Fruit fly (Drosophila melanogaster) whole organism, embryonic: ENCODE measurements around the gene CG15155.

ENCODE experiments used
- C15 ChIP-seq: fragments of 200-800 bp; sonication (Bioruptor generic); IDR thresholded peaks from 3 replicates; pipeline ENCODE4 v1.3.6; 2022; ENCODE audit warnings: missing biosample characterization, missing genetic modification characterization
- CG11560 ChIP-seq: fragments of 200-800 bp; sonication (Bioruptor generic); IDR thresholded peaks from 3 replicates; pipeline ENCODE4 v1.3.6; 2022; ENCODE audit warnings: missing biosample characterization, missing genetic modification characterization
- CG12071 ChIP-seq: fragments of 200-800 bp; sonication (Bioruptor generic); optimal IDR thresholded peaks from 3 replicates; lab custom pipeline; 2018; ENCODE audit warnings: missing biosample characterization, mild to moderate bottlenecking, missing genetic modification characterization
- CG12659 ChIP-seq: fragments of 200-800 bp; sonication (Bioruptor generic); optimal IDR thresholded peaks from 3 replicates; lab custom pipeline; 2017; ENCODE audit warnings: mild to moderate bottlenecking, missing biosample characterization, missing genetic modification reagents, missing genetic modification characterization
- CG12744 ChIP-seq: fragments of 200-800 bp; sonication (Bioruptor generic); optimal IDR thresholded peaks from 2 replicates; lab custom pipeline; 2016; ENCODE audit warnings: missing biosample characterization, missing genetic modification characterization
- CG14965 ChIP-seq: fragments of 200-800 bp; sonication (Bioruptor generic); optimal IDR thresholded peaks from 2 replicates; lab custom pipeline; 2016; ENCODE audit warnings: missing biosample characterization, missing genetic modification characterization, borderline replicate concordance
- CG15011 ChIP-seq: fragments of 200-800 bp; sonication (Bioruptor generic); optimal IDR thresholded peaks from 3 replicates; lab custom pipeline; 2018; ENCODE audit warnings: missing biosample characterization, mild to moderate bottlenecking, missing genetic modification characterization
- CG15269 ChIP-seq: fragments of 200-800 bp; sonication (Bioruptor generic); optimal IDR thresholded peaks from 2 replicates; lab custom pipeline; 2018; ENCODE audit warnings: missing biosample characterization, mild to moderate bottlenecking, missing genetic modification characterization, moderate library complexity
- CG15479 ChIP-seq: fragments of 200-800 bp; sonication (Bioruptor generic); optimal IDR thresholded peaks from 3 replicates; lab custom pipeline; 2019; ENCODE audit warnings: missing biosample characterization, mild to moderate bottlenecking, missing genetic modification characterization, moderate library complexity
- CG15601 ChIP-seq: fragments of 200-800 bp; sonication (Bioruptor generic); optimal IDR thresholded peaks from 3 replicates; lab custom pipeline; 2019; ENCODE audit warnings: missing biosample characterization, mild to moderate bottlenecking, missing genetic modification characterization, moderate library complexity
- CG16863 ChIP-seq: fragments of 200-800 bp; sonication (Bioruptor generic); optimal IDR thresholded peaks from 3 replicates; lab custom pipeline; 2016; ENCODE audit warnings: missing biosample characterization, missing genetic modification characterization
- CG17802 ChIP-seq: fragments of 200-800 bp; sonication (Bioruptor generic); optimal IDR thresholded peaks from 2 replicates; lab custom pipeline; 2018; ENCODE audit warnings: missing biosample characterization, mild to moderate bottlenecking, missing genetic modification characterization, moderate library complexity
- CG17829 ChIP-seq: fragments of 200-800 bp; optimal IDR thresholded peaks from 2 replicates; lab custom pipeline; 2019; ENCODE audit warnings: missing biosample characterization, mild to moderate bottlenecking, missing genetic modification characterization, moderate library complexity
- CG2199 ChIP-seq: fragments of 200-800 bp; sonication (Bioruptor generic); IDR thresholded peaks from 3 replicates; pipeline ENCODE4 v1.3.6; 2022; ENCODE audit warnings: missing biosample characterization, missing genetic modification characterization
- CG2678 ChIP-seq: fragments of 200-800 bp; sonication (Bioruptor generic); optimal IDR thresholded peaks from 3 replicates; lab custom pipeline; 2019; ENCODE audit warnings: missing biosample characterization, mild to moderate bottlenecking, missing genetic modification characterization, moderate library complexity
- CG3281 ChIP-seq: fragments of 200-800 bp; sonication (Bioruptor generic); optimal IDR thresholded peaks from 3 replicates; lab custom pipeline; 2017; ENCODE audit warnings: missing biosample characterization, mild to moderate bottlenecking, missing genetic modification characterization
- CG3838 ChIP-seq: fragments of 200-800 bp; sonication (Bioruptor generic); optimal IDR thresholded peaks from 3 replicates; lab custom pipeline; 2016; ENCODE audit warnings: missing biosample characterization, missing genetic modification characterization
- CG4424 ChIP-seq: fragments of 200-800 bp; sonication (Bioruptor generic); optimal IDR thresholded peaks from 3 replicates; lab custom pipeline; 2016; ENCODE audit warnings: missing biosample characterization, missing genetic modification characterization
- CG4617 ChIP-seq: fragments of 200-800 bp; sonication (Bioruptor generic); optimal IDR thresholded peaks from 3 replicates; lab custom pipeline; 2016; ENCODE audit warnings: missing biosample characterization, missing genetic modification characterization, borderline replicate concordance
- CG6689 ChIP-seq: fragments of 200-800 bp; sonication (Bioruptor generic); IDR thresholded peaks from 2 replicates; pipeline ENCODE4 v1.3.6; 2022; ENCODE audit warnings: missing biosample characterization, missing genetic modification characterization
- CG7963 ChIP-seq: fragments of 200-800 bp; sonication (Bioruptor generic); IDR thresholded peaks from 3 replicates; pipeline ENCODE4 v1.3.6; 2022; ENCODE audit warnings: missing biosample characterization, missing genetic modification characterization; ENCODE audit not compliant: partially characterized antibody
- CG8290 ChIP-seq, 3 experiments: fragments of 200-800 bp; sonication (Bioruptor generic); optimal IDR thresholded peaks; 2 replicates each; lab custom pipeline; 2016 to 2019; ENCODE audit warnings: missing biosample characterization in 3 of 3, missing genetic modification characterization in 3 of 3, mild to moderate bottlenecking in 2 of 3, moderate library complexity in 1 of 3
- CG8924 ChIP-seq: fragments of 200-800 bp; optimal IDR thresholded peaks from 3 replicates; lab custom pipeline; 2019; ENCODE audit warnings: missing biosample characterization, mild to moderate bottlenecking, missing genetic modification characterization, moderate library complexity
- CG9797 ChIP-seq: fragments of 200-800 bp; sonication (Bioruptor generic); optimal IDR thresholded peaks from 3 replicates; lab custom pipeline; 2018; ENCODE audit warnings: missing biosample characterization, mild to moderate bottlenecking, missing genetic modification characterization
- D19A ChIP-seq: fragments of 200-800 bp; optimal IDR thresholded peaks from 3 replicates; lab custom pipeline; 2019; ENCODE audit warnings: missing biosample characterization, mild to moderate bottlenecking, missing genetic modification characterization, moderate library complexity
- Dip3 ChIP-seq: fragments of 200-800 bp; sonication (Bioruptor generic); optimal IDR thresholded peaks from 3 replicates; lab custom pipeline; 2016; ENCODE audit warnings: missing biosample characterization, missing genetic modification characterization
- Eip74EF ChIP-seq, 2 experiments: fragments of 200-800 bp in 1 of 2; fragments of >200 bp in 1 of 2; sonication (Bioruptor generic) in 1 of 2; optimal IDR thresholded peaks; 2 replicates each; lab custom pipeline; 2017 to 2019; ENCODE audit warnings: missing biosample characterization in 2 of 2, missing genetic modification characterization in 2 of 2, mild to moderate bottlenecking in 1 of 2, moderate library complexity in 1 of 2
- Ets97D ChIP-seq: fragments of 200-800 bp; sonication (Bioruptor generic); optimal IDR thresholded peaks from 3 replicates; lab custom pipeline; 2016; ENCODE audit warnings: missing biosample characterization, missing genetic modification characterization
- HHEX ChIP-seq: fragments of 200-800 bp; sonication (Bioruptor generic); optimal IDR thresholded peaks from 3 replicates; lab custom pipeline; 2017; ENCODE audit warnings: missing biosample characterization, mild to moderate bottlenecking, missing genetic modification characterization, missing genetic modification reagents
- Hsf ChIP-seq: fragments of 200-800 bp; sonication (Bioruptor generic); optimal IDR thresholded peaks from 3 replicates; lab custom pipeline; 2016; ENCODE audit warnings: missing biosample characterization, missing genetic modification characterization
- Kr ChIP-seq: fragments of 200-800 bp; sonication (Bioruptor generic); optimal IDR thresholded peaks from 2 replicates; lab custom pipeline; 2017; ENCODE audit warnings: missing biosample characterization, mild to moderate bottlenecking, missing genetic modification characterization
- ash1 ChIP-seq: fragments of 200-800 bp; sonication (Bioruptor generic); optimal IDR thresholded peaks from 2 replicates; lab custom pipeline; 2018; ENCODE audit warnings: missing biosample characterization, mild to moderate bottlenecking, missing genetic modification characterization
- cad ChIP-seq: fragments of >200 bp; optimal IDR thresholded peaks from 2 replicates; lab custom pipeline; 2017; ENCODE audit warnings: missing biosample characterization, missing genetic modification characterization
- crol ChIP-seq: fragments of 200-800 bp; sonication (Bioruptor generic); IDR thresholded peaks from 2 replicates; pipeline ENCODE4 v1.3.6; 2022; ENCODE audit warnings: missing biosample characterization, missing genetic modification characterization
- en ChIP-seq: fragments of 200-800 bp; sonication (Bioruptor generic); optimal IDR thresholded peaks from 2 replicates; lab custom pipeline; 2016; ENCODE audit warnings: missing biosample characterization, missing genetic modification characterization
- fd96Cb ChIP-seq: fragments of 200-800 bp; sonication (Bioruptor generic); optimal IDR thresholded peaks from 2 replicates; lab custom pipeline; 2018; ENCODE audit warnings: missing biosample characterization, mild to moderate bottlenecking, missing genetic modification characterization, moderate library complexity
- gem ChIP-seq: fragments of 200-800 bp; sonication (Bioruptor generic); optimal IDR thresholded peaks from 2 replicates; lab custom pipeline; 2019; ENCODE audit warnings: missing biosample characterization, mild to moderate bottlenecking, missing genetic modification characterization, moderate library complexity
- grn ChIP-seq: fragments of 200-800 bp; sonication (Bioruptor generic); optimal IDR thresholded peaks from 3 replicates; lab custom pipeline; 2017; ENCODE audit warnings: missing biosample characterization, missing genetic modification characterization
- klu ChIP-seq: fragments of 200-800 bp; sonication (Bioruptor generic); IDR thresholded peaks from 2 replicates; pipeline ENCODE4 v1.3.6; 2022; ENCODE audit warnings: missing biosample characterization, missing genetic modification characterization
- lbe ChIP-seq: fragments of 200-800 bp; sonication (Bioruptor generic); optimal IDR thresholded peaks from 2 replicates; lab custom pipeline; 2016; ENCODE audit warnings: missing biosample characterization, mild to moderate bottlenecking, missing genetic modification characterization
- maf-S ChIP-seq: fragments of 200-800 bp; sonication (Bioruptor generic); optimal IDR thresholded peaks from 2 replicates; lab custom pipeline; 2016; ENCODE audit warnings: missing biosample characterization, missing genetic modification characterization
- pzg ChIP-seq: fragments of 200-800 bp; sonication (Bioruptor generic); optimal IDR thresholded peaks from 3 replicates; lab custom pipeline; 2018; ENCODE audit warnings: missing biosample characterization, mild to moderate bottlenecking, missing genetic modification characterization, moderate library complexity
- scrt ChIP-seq: fragments of 200-800 bp; sonication (Bioruptor generic); optimal IDR thresholded peaks from 2 replicates; lab custom pipeline; 2018; ENCODE audit warnings: missing biosample characterization, mild to moderate bottlenecking, missing genetic modification characterization, moderate library complexity
- tap ChIP-seq: fragments of 200-800 bp; optimal IDR thresholded peaks from 3 replicates; lab custom pipeline; 2019; ENCODE audit warnings: missing biosample characterization, mild to moderate bottlenecking, missing genetic modification characterization, moderate library complexity
- tin ChIP-seq: fragments of 200-800 bp; sonication (Bioruptor generic); optimal IDR thresholded peaks from 3 replicates; lab custom pipeline; 2016; ENCODE audit warnings: missing biosample characterization, missing genetic modification characterization
- tio ChIP-seq: fragments of 200-800 bp; sonication (Bioruptor generic); optimal IDR thresholded peaks from 2 replicates; lab custom pipeline; 2017; ENCODE audit warnings: missing biosample characterization, missing genetic modification characterization, inconsistent platforms
- tll ChIP-seq, 2 experiments: fragments of 200-800 bp in 1 of 2; fragments of >200 bp in 1 of 2; sonication (Bioruptor generic) in 1 of 2; optimal IDR thresholded peaks; 2 replicates each; lab custom pipeline; 2017 to 2019; ENCODE audit warnings: missing biosample characterization in 2 of 2, missing genetic modification characterization in 2 of 2, mild to moderate bottlenecking in 1 of 2, moderate library complexity in 1 of 2
- trh ChIP-seq: fragments of 200-800 bp; sonication (Bioruptor generic); optimal IDR thresholded peaks from 2 replicates; lab custom pipeline; 2016; ENCODE audit warnings: missing biosample characterization, missing genetic modification characterization
- vfl ChIP-seq: fragments of 200-800 bp; sonication (Bioruptor generic); optimal IDR thresholded peaks from 2 replicates; lab custom pipeline; 2016; ENCODE audit warnings: missing biosample characterization, missing genetic modification characterization
- zf30C ChIP-seq: fragments of 200-800 bp; sonication (Bioruptor generic); optimal IDR thresholded peaks from 3 replicates; lab custom pipeline; 2018; ENCODE audit warnings: missing biosample characterization, mild to moderate bottlenecking, missing genetic modification characterization

CG15155 gene

DNA sequence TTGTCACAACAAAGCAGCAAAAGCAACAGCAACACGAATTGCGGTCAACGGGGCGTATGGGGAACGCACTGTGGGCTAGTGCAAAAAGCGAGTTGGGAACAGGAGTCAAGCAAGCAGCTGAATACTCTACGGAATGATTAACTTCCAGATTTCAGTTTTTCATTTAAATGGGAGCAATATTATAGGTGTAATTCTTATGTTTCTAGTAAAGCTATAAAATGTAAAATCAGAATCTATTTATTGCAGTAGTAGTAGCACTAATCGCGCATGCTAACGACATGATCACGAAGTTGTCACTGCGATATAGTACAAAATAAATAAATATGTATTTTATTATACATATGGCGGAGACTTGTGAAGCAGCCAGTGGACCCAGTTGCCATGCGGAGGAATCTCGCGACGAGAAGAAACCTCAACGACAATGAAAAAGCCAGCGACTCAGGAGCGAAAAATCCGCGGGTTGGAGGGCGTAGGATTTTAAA, 8.0 kb upstream of the CG15155 start (continued):
- TF ChIP-seq CG8290 (GFP tag; optimal IDR thresholded peaks at IDR 0.05; lab: Kevin White, UChicago) = no peak
- no peak for TF ChIP-seq CG8290 (tag; optimal IDR thresholded peaks at IDR 0.05; lab: Kevin White, UChicago)
- no peak for TF ChIP-seq fd96Cb (tag; lab: Kevin White, UChicago)
- no peak for TF ChIP-seq en (GFP tag; lab: Kevin White, UChicago)
- TF ChIP-seq D19A = peak; percentile 65
- TF ChIP-seq CG2199 (GFP tag; lab: Robert Waterston, UW) = no peak
- TF ChIP-seq CG15011 (GFP tag; lab: Kevin White, UChicago) = no peak
- TF ChIP-seq HHEX (GFP tag; lab: Kevin White, UChicago) = no peak
- no peak for TF ChIP-seq CG12659 (GFP tag; lab: Kevin White, UChicago)
- TF ChIP-seq CG17829 (tag; lab: Kevin White, UChicago) = no peak
- no peak for TF ChIP-seq Ets97D (GFP tag; lab: Kevin White, UChicago)
- TF ChIP-seq lbe (GFP tag; lab: Kevin White, UChicago) = peak; percentile 35
- no peak for TF ChIP-seq CG7963 (GFP tag; lab: Robert Waterston, UW)
- no peak for TF ChIP-seq tin (GFP tag; lab: Kevin White, UChicago)
- TF ChIP-seq Kr (GFP tag; lab: Kevin White, UChicago) = no peak
- TF ChIP-seq vfl (GFP tag; lab: Kevin White, UChicago) = peak; percentile 15
- no peak for TF ChIP-seq CG6689
- TF ChIP-seq pzg (GFP tag; lab: Kevin White, UChicago) = no peak
- TF ChIP-seq CG15269 = no peak
- TF ChIP-seq tll (GFP tag; optimal IDR thresholded peaks at IDR 0.05; lab: Kevin White, UChicago) = no peak
- TF ChIP-seq CG2678 = peak; percentile 1
- TF ChIP-seq CG12071 = no peak
- no peak for TF ChIP-seq CG15479 (GFP tag; lab: Kevin White, UChicago)
- no peak for TF ChIP-seq scrt (GFP tag; lab: Kevin White, UChicago)
- no peak for TF ChIP-seq tap (tag; lab: Kevin White, UChicago)
- TF ChIP-seq CG11560 (tag; lab: Robert Waterston, UW) = no peak
- no peak for TF ChIP-seq Dip3 (GFP tag; lab: Kevin White, UChicago)

DNA sequence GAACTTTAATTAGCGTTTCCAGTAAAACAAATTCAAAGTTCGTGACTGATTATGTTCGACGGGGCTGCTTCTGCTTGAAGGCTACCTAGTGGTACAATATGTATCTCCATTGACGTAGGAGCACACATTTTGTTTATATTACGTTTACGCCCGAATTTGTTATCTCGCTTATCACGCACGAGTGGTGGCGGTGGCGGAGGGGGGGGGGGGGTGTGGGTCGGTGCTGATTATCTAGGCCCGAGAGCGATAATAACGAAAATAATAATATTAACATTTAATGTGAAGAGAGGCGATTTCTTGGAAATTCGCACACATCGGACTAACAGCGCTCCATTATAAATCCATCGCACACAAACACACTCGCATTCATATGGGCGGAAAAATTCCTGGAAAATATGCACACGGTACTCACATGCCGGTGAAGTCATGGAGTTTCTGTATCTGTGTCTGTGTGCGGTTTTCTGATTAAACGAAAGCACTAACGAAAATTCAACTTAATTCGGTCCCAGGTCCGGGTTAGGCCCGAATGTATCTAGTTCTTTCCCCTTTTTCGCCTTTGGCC, 7.1 kb upstream of the CG15155 start:
- TF ChIP-seq Hsf (no peak), CG8924 (tag; lab: Kevin White, UChicago) (peak; percentile 34), CG14965 (no peak), CG17802 (tag; lab: Kevin White, UChicago) (no peak), CG4617 (GFP tag; lab: Kevin White, UChicago) (no peak), cad (GFP tag; lab: Kevin White, UChicago) (no peak), tio (GFP tag; lab: Kevin White, UChicago) (no peak), CG9797 (GFP tag; lab: Kevin White, UChicago) (no peak), CG3281 (no peak), zf30C (GFP tag; lab: Kevin White, UChicago) (no peak), CG16863 (GFP tag; lab: Kevin White, UChicago) (no peak), CG12744 (GFP tag; lab: Kevin White, UChicago) (no peak), crol (GFP tag; lab: Robert Waterston, UW) (peak; percentile 93), klu (no peak), CG15601 (tag; lab: Kevin White, UChicago) (no peak), CG3838 (GFP tag; lab: Kevin White, UChicago) (no peak), ash1 (GFP tag; lab: Kevin White, UChicago) (no peak), CG4424 (GFP tag; lab: Kevin White, UChicago) (no peak), C15 (GFP tag; lab: Robert Waterston, UW) (no peak), trh (no peak), gem (no peak), Eip74EF (GFP tag; optimal IDR thresholded peaks at IDR 0.05; lab: Kevin White, UChicago) (no peak), grn (GFP tag; lab: Kevin White, UChicago) (peak; percentile 97), maf-S (GFP tag; lab: Kevin White, UChicago) (no peak)
